Worm (Caenorhabditis elegans) whole organism, midembryonic: ENCODE results near the gene F41E6.12.
A peak's percentile ranks its signal among the peaks of the same experiment; 100 is the strongest.

ENCODE experiments used
- T22C8.4 ChIP-seq: fragments of 200-800 bp; sonication (Bioruptor generic); IDR thresholded peaks from 2 replicates; pipeline ENCODE4 v1.3.6; 2022; ENCODE audit warnings: missing genetic modification characterization, missing compliant biosample characterization
- cog-1 ChIP-seq: sonication (generic microtip); optimal IDR thresholded peaks from 2 replicates; lab custom pipeline; 2016; ENCODE audit warnings: missing genetic modification characterization, missing compliant biosample characterization
- flt-1 ChIP-seq: fragments of 200-800 bp; sonication (Bioruptor generic); IDR thresholded peaks from 2 replicates; pipeline ENCODE4 v1.3.6; 2022; ENCODE audit warnings: missing genetic modification characterization, missing compliant biosample characterization
- klf-2 ChIP-seq: fragments of 200-800 bp; sonication (Bioruptor generic); conservative IDR thresholded peaks from 2 replicates; pipeline ENCODE4 v1.3.6; 2022; ENCODE audit warnings: missing genetic modification reagents, missing genetic modification characterization, missing compliant biosample characterization
- med-1 ChIP-seq: sonication (generic microtip); optimal IDR thresholded peaks from 2 replicates; lab custom pipeline; 2017; ENCODE audit warnings: missing genetic modification characterization, mild to moderate bottlenecking, missing compliant biosample characterization, antibody characterized with exemption, missing genetic modification reagents; ENCODE audit not compliant: insufficient read depth
- ref-1 ChIP-seq: fragments of 200-800 bp; sonication (Bioruptor generic); conservative IDR thresholded peaks from 2 replicates; pipeline ENCODE4 v1.3.6; 2022; ENCODE audit warnings: missing genetic modification reagents, missing genetic modification characterization, missing compliant biosample characterization
- tab-1 ChIP-seq: fragments of 200-800 bp; sonication (Bioruptor generic); IDR thresholded peaks from 2 replicates; pipeline ENCODE4 v1.3.6; 2022; ENCODE audit warnings: missing genetic modification characterization, missing compliant biosample characterization
- ztf-23 ChIP-seq: fragments of 200-800 bp; sonication (Bioruptor generic); IDR thresholded peaks from 2 replicates; pipeline ENCODE4 v1.3.6; 2022; ENCODE audit warnings: missing genetic modification reagents, missing genetic modification characterization, missing compliant biosample characterization
- ztf-29 ChIP-seq: fragments of 200-800 bp; sonication (Bioruptor generic); IDR thresholded peaks from 2 replicates; pipeline ENCODE4 v1.3.6; 2022; ENCODE audit warnings: missing genetic modification reagents, missing genetic modification characterization, missing compliant biosample characterization

Gene F41E6.12

DNA sequence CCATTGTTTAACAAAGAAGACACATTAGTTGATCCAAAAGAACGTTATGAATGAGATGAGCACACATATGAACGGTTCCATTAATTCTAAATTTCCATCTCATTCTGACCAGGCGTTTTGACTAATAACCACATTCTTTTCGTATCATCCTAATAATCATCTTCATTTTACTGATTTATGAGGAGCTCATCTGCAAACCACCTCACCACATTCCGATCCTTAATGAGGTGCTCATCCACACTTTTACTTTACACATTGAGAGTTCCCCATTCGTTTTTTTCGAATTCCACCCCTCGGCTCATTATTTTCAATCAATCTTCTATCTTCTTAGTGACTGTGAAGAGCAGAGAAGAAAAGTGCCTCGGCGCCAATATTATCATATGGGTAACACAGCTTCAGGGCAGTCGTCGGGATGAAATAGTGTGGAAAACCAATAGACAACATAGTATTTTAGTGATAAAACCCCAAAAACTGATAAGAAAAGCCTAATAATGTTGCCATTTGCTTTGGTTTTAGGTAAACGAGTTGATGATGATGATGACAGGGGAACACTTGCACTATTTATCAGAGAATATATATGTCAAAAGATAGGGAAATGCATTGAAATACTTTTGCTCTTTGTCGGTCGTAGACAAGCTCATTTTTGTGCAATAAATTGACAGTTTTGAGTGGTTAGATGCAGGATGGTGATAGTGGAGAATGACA is 22.2 kb upstream of the F41E6.12 start:
- TF ChIP-seq tab-1 (no peak), ztf-23 (GFP tag; lab: Robert Waterston, UW) (no peak), ref-1 (no peak), klf-2 (GFP tag; lab: Robert Waterston, UW) (no peak)

DNA sequence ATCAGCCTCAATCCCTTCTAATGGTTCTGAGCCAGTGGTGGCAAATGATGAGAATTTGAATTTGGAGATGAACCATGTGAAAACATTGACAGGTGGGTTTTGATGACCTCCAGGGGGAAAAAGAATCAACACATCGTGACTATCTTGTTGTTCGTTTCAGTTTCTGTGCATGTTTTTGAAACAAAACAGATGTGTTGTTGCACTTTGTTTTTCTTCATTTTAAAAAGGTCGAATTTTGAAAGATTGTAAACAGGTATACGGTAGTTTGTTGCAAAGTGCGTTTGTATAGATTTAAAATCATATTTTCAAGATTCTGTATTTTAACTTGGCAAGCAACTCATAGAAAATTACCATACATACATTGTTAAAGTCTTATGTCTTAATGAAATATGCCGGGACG is 21.4 kb upstream of the F41E6.12 start:
- TF ChIP-seq flt-1 (no peak), ref-1 (no peak), med-1 (no peak), tab-1 (no peak), ztf-29 (no peak), T22C8.4 (GFP tag; lab: Robert Waterston, UW) (no peak), cog-1 (no peak), ztf-23 (GFP tag; lab: Robert Waterston, UW) (no peak), klf-2 (GFP tag; lab: Robert Waterston, UW) (no peak)

DNA sequence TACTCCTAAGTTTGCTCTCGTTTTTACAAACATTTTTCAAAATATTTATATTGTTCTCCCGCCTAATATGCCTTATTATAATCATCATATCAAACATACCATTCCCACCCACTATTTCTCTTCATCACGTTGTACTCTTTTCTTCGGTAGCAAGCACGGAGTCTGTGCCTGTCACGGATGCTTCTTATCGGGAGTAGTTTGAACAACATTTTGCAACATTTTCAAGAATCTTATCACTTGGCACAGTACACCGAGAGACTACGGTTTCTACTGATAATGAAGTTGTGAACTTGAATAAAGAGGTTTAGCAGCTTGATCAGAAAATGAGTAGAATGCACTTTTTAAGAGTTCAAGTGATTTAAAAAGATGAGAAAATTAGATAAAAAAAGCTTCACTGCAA is 19.3 kb upstream of the F41E6.12 start:
- TF ChIP-seq flt-1 (no peak), ztf-23 (GFP tag; lab: Robert Waterston, UW) (no peak), med-1 (no peak), klf-2 (GFP tag; lab: Robert Waterston, UW) (no peak), ref-1 (no peak), T22C8.4 (GFP tag; lab: Robert Waterston, UW) (no peak), tab-1 (no peak), cog-1 (no peak)

DNA sequence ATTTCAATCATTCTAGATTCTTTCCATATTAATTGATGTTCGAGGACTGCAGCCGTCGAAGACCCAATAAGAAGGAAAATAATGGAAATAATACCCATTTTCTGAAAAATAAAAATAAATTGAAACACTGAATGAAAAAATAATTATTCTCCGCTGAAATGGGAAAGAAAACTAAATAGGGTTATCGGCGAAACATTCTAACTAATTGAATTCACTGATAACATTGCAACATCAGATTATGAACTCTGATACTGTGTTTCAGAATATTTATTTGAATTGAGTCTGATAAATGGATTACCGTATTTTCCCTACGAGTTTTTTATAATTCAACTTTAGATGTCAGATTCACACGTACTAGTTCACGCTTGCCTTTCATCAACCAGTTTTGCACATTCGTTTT is 14.2 kb upstream of the F41E6.12 start, which contains the start of gene asp-13:
Gene asp-13 (minus strand): TSS at position 101 of the 400 bp plus-strand sequence.
- no peak for TF ChIP-seq flt-1

DNA sequence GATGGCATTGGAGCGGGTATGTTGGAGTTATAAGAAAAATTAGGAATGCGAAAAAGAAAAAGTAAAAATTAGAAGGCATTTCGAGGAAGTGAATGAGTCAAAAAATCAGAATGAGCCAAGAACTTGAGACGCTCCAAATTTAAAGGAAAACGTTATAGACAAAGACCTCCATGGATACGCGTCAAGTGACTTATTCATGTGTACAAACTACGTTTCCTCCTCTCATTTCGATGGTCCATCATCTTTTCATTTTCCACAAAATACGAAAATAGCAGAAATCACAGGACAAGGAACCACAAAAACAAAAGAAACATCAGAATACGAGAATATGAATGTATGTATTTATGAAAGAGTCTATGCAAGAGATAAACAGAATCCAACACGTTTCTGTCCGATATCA is 12.3 kb upstream of the F41E6.12 start, which contains the start of gene F28A12.3:
Gene F28A12.3 (minus strand): TSS at position 101 of the 400 bp plus-strand sequence.
- no peak for TF ChIP-seq cog-1
- no peak for TF ChIP-seq klf-2 (GFP tag; lab: Robert Waterston, UW)
- TF ChIP-seq tab-1, result no peak
- TF ChIP-seq med-1, result no peak
- no peak for TF ChIP-seq flt-1
- no peak for TF ChIP-seq ztf-29
- no peak for TF ChIP-seq T22C8.4 (GFP tag; lab: Robert Waterston, UW)
- no peak for TF ChIP-seq ztf-23 (GFP tag; lab: Robert Waterston, UW)
- TF ChIP-seq ref-1, result no peak

DNA sequence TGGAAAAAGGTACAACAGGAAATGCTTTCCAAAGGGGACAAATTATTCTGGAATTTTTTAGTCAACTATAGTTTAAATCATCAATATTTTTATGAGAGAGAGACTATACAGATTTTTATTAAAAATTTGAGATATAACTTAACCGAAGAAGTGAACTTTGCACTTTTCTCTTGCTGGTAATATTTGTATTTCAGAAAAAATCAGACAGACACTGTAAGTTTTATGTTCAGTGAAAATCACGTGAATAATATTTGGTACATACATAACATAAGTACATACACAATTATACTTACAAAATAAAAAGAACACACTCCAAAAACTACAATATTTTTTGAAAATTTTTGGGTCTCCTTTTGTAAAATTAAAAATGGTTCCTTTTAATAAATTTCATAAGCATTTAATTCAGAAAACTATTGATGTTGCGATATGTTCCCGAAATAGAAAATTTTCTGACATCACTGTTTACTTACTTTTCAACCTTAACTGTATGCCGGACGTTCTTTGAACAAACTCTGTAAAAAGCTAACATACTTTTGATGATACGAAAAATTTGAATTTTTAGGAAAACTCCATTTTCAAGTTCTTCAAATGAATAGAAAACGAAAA is 8.8 kb upstream of the F41E6.12 start, which contains the start of the genes F28A12.10 and acd-4:
Gene F28A12.10 (minus strand): TSS at position 101 of the 606 bp plus-strand sequence.
Gene acd-4 (plus strand): TSS at position 556 of the 606 bp plus-strand sequence.
- TF ChIP-seq tab-1, result no peak
- no peak for TF ChIP-seq med-1
- no peak for TF ChIP-seq ref-1
- no peak for TF ChIP-seq ztf-29
- no peak for TF ChIP-seq klf-2 (GFP tag; lab: Robert Waterston, UW)
- no peak for TF ChIP-seq T22C8.4 (GFP tag; lab: Robert Waterston, UW)
- TF ChIP-seq flt-1, result no peak
- no peak for TF ChIP-seq ztf-23 (GFP tag; lab: Robert Waterston, UW)
- TF ChIP-seq cog-1, result no peak

DNA sequence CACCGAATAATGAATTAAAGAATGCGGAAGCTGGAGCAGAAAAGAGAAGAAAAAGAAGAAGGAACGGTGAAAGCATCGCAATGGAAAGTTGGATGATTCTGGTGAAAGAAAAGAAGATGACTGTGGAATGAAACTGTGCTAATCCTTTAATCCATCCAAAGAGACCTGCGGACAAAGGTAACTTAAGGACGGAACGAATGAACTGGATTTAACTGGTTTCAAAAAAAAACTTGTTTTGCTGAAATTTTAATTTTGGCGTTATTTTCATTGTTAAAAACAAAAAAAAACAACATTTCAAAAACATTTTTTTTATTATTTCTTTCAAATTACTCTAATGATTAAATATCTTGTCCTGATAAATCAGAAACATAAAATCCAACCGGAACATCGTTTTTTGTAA is 8.0 kb upstream of the F41E6.12 start, which contains the start of gene grl-12:
Gene grl-12 (minus strand): TSS at position 101 of the 400 bp plus-strand sequence.
- TF ChIP-seq T22C8.4 (GFP tag; lab: Robert Waterston, UW), result no peak
- no peak for TF ChIP-seq cog-1
- no peak for TF ChIP-seq tab-1
- TF ChIP-seq ref-1, result no peak
- no peak for TF ChIP-seq ztf-23 (GFP tag; lab: Robert Waterston, UW)

DNA sequence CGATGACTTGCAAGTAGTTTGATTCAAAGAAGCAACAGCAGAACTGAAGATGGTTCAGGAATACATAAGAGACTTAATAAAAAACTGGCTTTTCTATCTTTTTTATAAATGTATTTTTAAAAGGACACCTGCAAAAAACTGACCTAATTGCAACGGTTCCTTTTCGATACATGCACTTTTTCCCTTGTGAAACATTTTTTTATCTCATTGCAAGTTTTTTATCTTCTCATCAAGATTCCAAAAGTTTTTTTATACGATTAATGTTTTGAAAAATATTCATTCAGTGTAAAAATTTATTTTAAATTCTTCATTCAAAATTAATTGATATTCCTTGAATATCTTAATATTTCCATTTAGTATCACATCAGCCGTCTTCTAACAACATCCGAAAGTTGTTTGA is 6.6 kb upstream of the F41E6.12 start, which contains the start of gene oac-29:
Gene oac-29 (minus strand): TSS at position 101 of the 400 bp plus-strand sequence.
- TF ChIP-seq tab-1 (no peak), ztf-23 (GFP tag; lab: Robert Waterston, UW) (no peak), ztf-29 (no peak), T22C8.4 (GFP tag; lab: Robert Waterston, UW) (no peak), cog-1 (no peak), klf-2 (GFP tag; lab: Robert Waterston, UW) (no peak)

DNA sequence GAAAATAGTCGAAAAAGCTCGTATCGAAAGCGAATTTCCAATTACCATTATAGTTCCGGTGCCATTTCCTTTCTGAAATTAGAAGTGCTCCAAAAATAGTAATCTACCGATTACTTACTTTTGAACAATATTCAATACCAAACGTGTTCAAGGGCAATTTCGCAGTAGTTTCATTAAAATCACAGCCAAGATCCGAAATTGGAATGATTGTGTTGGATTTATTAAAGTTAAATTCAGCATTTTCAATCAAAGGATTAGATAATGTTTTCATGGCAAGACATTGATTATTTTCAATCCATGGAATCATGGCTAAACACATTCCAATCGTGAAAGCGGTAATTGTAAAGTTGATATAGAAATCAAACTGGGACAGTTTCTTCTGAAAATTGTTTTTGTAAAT is 3.9 kb upstream of the F41E6.12 start:
- TF ChIP-seq cog-1, result no peak

DNA sequence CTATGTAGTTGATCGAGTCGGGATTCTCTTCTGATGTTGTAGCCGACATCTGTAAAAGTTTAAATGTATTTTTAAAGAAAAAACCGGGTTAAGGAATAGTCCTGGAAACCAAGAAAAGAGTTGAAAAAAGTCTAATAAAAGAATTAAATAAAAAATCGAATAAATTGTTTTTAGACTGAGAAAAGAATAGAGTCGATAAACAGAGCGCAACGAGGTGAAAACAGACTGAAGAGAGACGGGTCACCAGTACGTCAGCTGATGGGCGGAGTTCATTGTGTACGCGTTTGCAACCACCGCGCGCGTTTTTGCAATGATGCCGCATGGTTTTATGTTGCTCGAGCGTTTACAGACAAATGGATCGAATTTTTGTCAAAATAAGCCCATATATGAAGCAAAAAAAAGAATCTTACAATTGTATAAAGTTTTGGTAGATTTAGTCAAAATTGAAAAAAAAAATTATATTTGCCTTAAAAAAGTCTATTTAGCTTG is 2.4 kb upstream of the F41E6.12 start, which contains the start of gene atg-18:
Gene atg-18 (minus strand): TSS at position 51 of the 489 bp plus-strand sequence.
- TF ChIP-seq flt-1 (no peak), klf-2 (GFP tag; lab: Robert Waterston, UW) (peak; percentile 51; the same call in 1 of the 2 replicates), cog-1 (peak; percentile 2), ztf-23 (GFP tag; lab: Robert Waterston, UW) (peak; percentile 68; the same call in 1 of the 2 replicates), T22C8.4 (GFP tag; lab: Robert Waterston, UW) (no peak), ref-1 (no peak), med-1 (peak; percentile 78), tab-1 (no peak), ztf-29 (peak; percentile 58; the same call in 1 of the 2 replicates)

DNA sequence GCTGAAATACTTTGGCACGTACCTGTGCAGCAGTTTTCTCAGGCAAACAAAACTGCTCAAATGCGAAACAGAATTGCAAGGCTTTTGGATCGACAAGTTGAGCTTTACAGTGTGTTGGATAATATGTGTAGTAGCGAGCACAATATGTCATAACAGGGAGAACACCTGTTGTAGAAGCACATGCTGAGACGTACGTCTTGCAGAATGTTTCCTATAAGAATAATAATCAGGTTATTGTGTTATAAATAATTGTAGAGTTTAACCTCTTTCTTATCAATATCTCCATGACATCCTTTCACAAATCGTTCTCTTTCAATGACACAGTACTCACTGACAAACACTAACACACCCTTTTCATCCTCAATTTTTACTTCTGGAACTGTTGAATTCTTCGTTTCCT is 1.3 kb downstream of the F41E6.12 start:
- no peak for TF ChIP-seq cog-1
- TF ChIP-seq med-1, result no peak
- no peak for TF ChIP-seq ztf-23 (GFP tag; lab: Robert Waterston, UW)
- TF ChIP-seq ref-1, result no peak
- no peak for TF ChIP-seq tab-1
- no peak for TF ChIP-seq klf-2 (GFP tag; lab: Robert Waterston, UW)
- TF ChIP-seq flt-1, result no peak
- TF ChIP-seq ztf-29, result no peak
- TF ChIP-seq T22C8.4 (GFP tag; lab: Robert Waterston, UW), result no peak
